Fruit fly (Drosophila melanogaster) S2 (cell line): ENCODE measurements around the gene GIIIspla2.

Experiments
- CG8478 ChIP-seq: fragments of >200 bp; optimal IDR thresholded peaks from 2 replicates; lab custom pipeline; 2018
- CTCF ChIP-seq, 2 experiments: fragments of >200 bp; optimal IDR thresholded peaks; 2 replicates each; lab custom pipeline; 2018

- TF ChIP-seq CG8478 = no peak
- TF ChIP-seq CTCF (optimal IDR thresholded peaks at IDR 0.05; lab: Kevin White, UChicago) = no peak
Measured at dm6 chrX:8205625-8206252, 48.3 kb downstream of the GIIIspla2 start.
